Worm (Caenorhabditis elegans) whole organism, L3 larva: ENCODE data around the gene D1086.8.
A peak's percentile ranks its signal among the peaks of the same experiment; 100 is the strongest.

Experiments used
- aly-2 ChIP-seq: fragments of 150-350 bp; optimal IDR thresholded peaks from 2 replicates; lab custom pipeline; 2014; ENCODE audit warnings: missing biosample characterization, missing genetic modification characterization
- ama-1 ChIP-seq: fragments of 150-350 bp; optimal IDR thresholded peaks from 2 replicates; lab custom pipeline; 2018
- ceh-16 ChIP-seq: sonication (generic microtip); optimal IDR thresholded peaks from 2 replicates; lab custom pipeline; 2017; ENCODE audit warnings: missing biosample characterization, missing genetic modification characterization
- ceh-28 ChIP-seq: fragments of 150-350 bp; optimal IDR thresholded peaks from 2 replicates; lab custom pipeline; 2014; ENCODE audit warnings: missing biosample characterization, missing genetic modification reagents, missing genetic modification characterization
- daf-12 ChIP-seq: fragments of 150-350 bp; optimal IDR thresholded peaks from 2 replicates; lab custom pipeline; 2014; ENCODE audit warnings: missing biosample characterization, missing genetic modification reagents, missing genetic modification characterization
- egl-27 ChIP-seq: sonication (generic microtip); optimal IDR thresholded peaks from 4 replicates; lab custom pipeline; 2017; ENCODE audit warnings: missing biosample characterization, missing genetic modification reagents, missing genetic modification characterization
- egl-5 ChIP-seq: fragments of 150-350 bp; optimal IDR thresholded peaks from 2 replicates; lab custom pipeline; 2017; ENCODE audit warnings: missing biosample characterization, missing genetic modification reagents, missing genetic modification characterization, inconsistent platforms
- elt-1 ChIP-seq: fragments of 150-350 bp; optimal IDR thresholded peaks from 2 replicates; lab custom pipeline; 2014; ENCODE audit warnings: missing biosample characterization, missing genetic modification characterization
- elt-2 ChIP-seq: sonication (generic microtip); optimal IDR thresholded peaks from 2 replicates; lab custom pipeline; 2016; ENCODE audit warnings: missing genetic modification reagents, mild to moderate bottlenecking, missing genetic modification characterization, missing compliant biosample characterization
- elt-3 ChIP-seq, 3 experiments: fragments of 150-350 bp in 1 of 3; sonication (generic microtip) in 2 of 3; optimal IDR thresholded peaks; 2 replicates in 2 of 3; 4 replicates in 1 of 3; lab custom pipeline; 2014 to 2017; ENCODE audit warnings: missing biosample characterization in 3 of 3, missing genetic modification characterization in 3 of 3
- eor-1 ChIP-seq, 2 experiments: fragments of 150-350 bp; optimal IDR thresholded peaks; 2 replicates each; lab custom pipeline; 2014 to 2018; ENCODE audit warnings: missing biosample characterization in 2 of 2, missing genetic modification characterization in 2 of 2
- fkh-2 ChIP-seq: fragments of 150-350 bp; optimal IDR thresholded peaks from 2 replicates; lab custom pipeline; 2014; ENCODE audit warnings: missing biosample characterization, missing genetic modification reagents, missing genetic modification characterization
- fos-1 ChIP-seq: fragments of 150-350 bp; optimal IDR thresholded peaks from 2 replicates; lab custom pipeline; 2014; ENCODE audit warnings: missing biosample characterization, missing genetic modification characterization
- hmg-11 ChIP-seq: sonication (generic microtip); optimal IDR thresholded peaks from 2 replicates; lab custom pipeline; 2016; ENCODE audit warnings: missing genetic modification characterization, missing compliant biosample characterization
- jun-1 ChIP-seq: fragments of 150-350 bp; optimal IDR thresholded peaks from 2 replicates; lab custom pipeline; 2014; ENCODE audit warnings: missing biosample characterization, missing genetic modification reagents, missing genetic modification characterization
- lin-15B ChIP-seq: fragments of 150-350 bp; optimal IDR thresholded peaks from 2 replicates; lab custom pipeline; 2014; ENCODE audit warnings: missing biosample characterization, missing genetic modification characterization
- lin-39 ChIP-seq: fragments of 150-350 bp; optimal IDR thresholded peaks from 2 replicates; lab custom pipeline; 2018; ENCODE audit warnings: missing biosample characterization, missing genetic modification reagents, missing genetic modification characterization
- lsy-12 ChIP-seq: sonication (generic microtip); optimal IDR thresholded peaks from 2 replicates; lab custom pipeline; 2016; ENCODE audit warnings: mild to moderate bottlenecking, missing genetic modification characterization, missing compliant biosample characterization
- mdl-1 ChIP-seq: fragments of 150-350 bp; optimal IDR thresholded peaks from 2 replicates; lab custom pipeline; 2014; ENCODE audit warnings: missing biosample characterization, missing genetic modification characterization
- nfya-1 ChIP-seq: sonication (generic microtip); optimal IDR thresholded peaks from 2 replicates; lab custom pipeline; 2017; ENCODE audit warnings: missing genetic modification characterization, mild to moderate bottlenecking, missing compliant biosample characterization, antibody characterized with exemption, moderate library complexity; ENCODE audit not compliant: insufficient read depth
- nhr-11 ChIP-seq: fragments of 150-350 bp; optimal IDR thresholded peaks from 2 replicates; lab custom pipeline; 2014; ENCODE audit warnings: missing biosample characterization, missing genetic modification characterization
- nhr-23 ChIP-seq: fragments of 150-350 bp; optimal IDR thresholded peaks from 2 replicates; lab custom pipeline; 2014; ENCODE audit warnings: missing biosample characterization, missing genetic modification reagents, missing genetic modification characterization
- nhr-25 ChIP-seq: sonication (generic microtip); optimal IDR thresholded peaks from 2 replicates; lab custom pipeline; 2017; ENCODE audit warnings: missing biosample characterization, missing genetic modification characterization
- nhr-67 ChIP-seq: fragments of 150-350 bp; optimal IDR thresholded peaks from 2 replicates; lab custom pipeline; 2014; ENCODE audit warnings: missing biosample characterization, missing genetic modification characterization
- nhr-77 ChIP-seq: fragments of 150-350 bp; optimal IDR thresholded peaks from 2 replicates; lab custom pipeline; 2014; ENCODE audit warnings: missing biosample characterization, missing genetic modification characterization
- pha-4 ChIP-seq: fragments of 150-350 bp; optimal IDR thresholded peaks from 2 replicates; lab custom pipeline; 2014; ENCODE audit warnings: missing biosample characterization, missing genetic modification reagents, missing genetic modification characterization
- tbx-2 ChIP-seq: sonication (generic microtip); optimal IDR thresholded peaks from 2 replicates; lab custom pipeline; 2016; ENCODE audit warnings: mild to moderate bottlenecking, missing genetic modification characterization, missing compliant biosample characterization
- unc-39 ChIP-seq: sonication (generic microtip); optimal IDR thresholded peaks from 4 replicates; lab custom pipeline; 2017; ENCODE audit warnings: missing biosample characterization, missing genetic modification characterization
- unc-62 ChIP-seq: fragments of 150-350 bp; sonication (generic microtip); optimal IDR thresholded peaks from 4 replicates; lab custom pipeline; 2014; ENCODE audit warnings: missing biosample characterization, missing genetic modification reagents, missing genetic modification characterization
- zag-1 ChIP-seq: fragments of 150-350 bp; optimal IDR thresholded peaks from 2 replicates; lab custom pipeline; 2014; ENCODE audit warnings: missing biosample characterization, missing genetic modification characterization
- ztf-11 ChIP-seq: fragments of 150-350 bp; optimal IDR thresholded peaks from 2 replicates; lab custom pipeline; 2014; ENCODE audit warnings: missing biosample characterization, missing genetic modification characterization
- ztf-4 ChIP-seq: fragments of 150-350 bp; optimal IDR thresholded peaks from 2 replicates; lab custom pipeline; 2014; ENCODE audit warnings: missing biosample characterization, missing genetic modification characterization

Gene D1086.8

ce11 chrV:14120674-14121073 is 26.8 kb downstream of the D1086.8 start:
- no peak for TF ChIP-seq elt-3 (tag; optimal IDR thresholded peaks at IDR 0.05; lab: Kevin White, UChicago)
- TF ChIP-seq jun-1 (tag; lab: Kevin White, UChicago), result no peak
- no peak for TF ChIP-seq nhr-67
- no peak for TF ChIP-seq unc-62 (GFP tag; lab: Kevin White, UChicago)
- no peak for TF ChIP-seq ceh-16
- TF ChIP-seq nhr-25 (tag; lab: Kevin White, UChicago), result no peak
- TF ChIP-seq fos-1 (tag; lab: Kevin White, UChicago), result no peak
- TF ChIP-seq mdl-1 (tag; lab: Kevin White, UChicago), result no peak
- TF ChIP-seq ztf-11 (tag; lab: Kevin White, UChicago), result no peak
- TF ChIP-seq unc-39, result no peak
- TF ChIP-seq egl-5, result no peak
- no peak for TF ChIP-seq elt-1 (tag; lab: Kevin White, UChicago)
- no peak for TF ChIP-seq eor-1 (tag; optimal IDR thresholded peaks at IDR 0.05; lab: Kevin White, UChicago)

ce11 chrV:14123176-14123575 is 29.3 kb downstream of the D1086.8 start:
- TF ChIP-seq unc-39, result no peak
- no peak for TF ChIP-seq egl-5
- no peak for TF ChIP-seq ceh-28 (tag; lab: Kevin White, UChicago)
- no peak for TF ChIP-seq jun-1 (tag; lab: Kevin White, UChicago)
- TF ChIP-seq lin-39 (tag; lab: Kevin White, UChicago), result no peak
- no peak for TF ChIP-seq fkh-2 (tag; lab: Kevin White, UChicago)
- no peak for TF ChIP-seq tbx-2 (tag; lab: Kevin White, UChicago)
- no peak for TF ChIP-seq elt-1 (tag; lab: Kevin White, UChicago)
- no peak for TF ChIP-seq egl-27 (tag; lab: Kevin White, UChicago)
- TF ChIP-seq elt-3 (tag; optimal IDR thresholded peaks at IDR 0.05; lab: Kevin White, UChicago), result no peak
- no peak for TF ChIP-seq lin-15B (tag; lab: Kevin White, UChicago)
- TF ChIP-seq ztf-4 (tag; lab: Kevin White, UChicago), result no peak
- TF ChIP-seq nfya-1 (tag; lab: Kevin White, UChicago), result no peak
- TF ChIP-seq, all 47 proteins: peak for 0

- TF ChIP-seq eor-1 (tag; optimal IDR thresholded peaks at IDR 0.05; lab: Kevin White, UChicago) (no peak), hmg-11 (tag; lab: Kevin White, UChicago) (peak; percentile 13), aly-2 (tag; lab: Kevin White, UChicago) (no peak), lin-39 (tag; lab: Kevin White, UChicago) (peak; percentile 27), nhr-67 (no peak)
These were observed 32.5 kb downstream of the D1086.8 start for ce11 chrV:14126341-14126924.

- no peak for TF ChIP-seq ama-1 (lab: Kevin White, UChicago)
- peak; percentile 72 for TF ChIP-seq pha-4 (tag; lab: Kevin White, UChicago)
- TF ChIP-seq elt-2 (tag; lab: Kevin White, UChicago), result peak; percentile 47
- TF ChIP-seq, all 47 proteins: peak for 2
These were observed 33.9 kb downstream of the D1086.8 start for ce11 chrV:14127834-14128233.

- no peak for TF ChIP-seq fos-1 (tag; lab: Kevin White, UChicago)
- no peak for TF ChIP-seq lsy-12 (tag; lab: Kevin White, UChicago)
- no peak for TF ChIP-seq nhr-77
- no peak for TF ChIP-seq zag-1
- TF ChIP-seq unc-39, result no peak
- TF ChIP-seq nhr-23 (tag; lab: Kevin White, UChicago), result no peak
- TF ChIP-seq nhr-25 (tag; lab: Kevin White, UChicago), result no peak
- no peak for TF ChIP-seq daf-12 (tag; lab: Kevin White, UChicago)
These were observed 35.0 kb downstream of the D1086.8 start for ce11 chrV:14128858-14129257.

ce11 chrV:14130226-14130625 is 36.3 kb downstream of the D1086.8 start:
- TF ChIP-seq nhr-77 (no peak), aly-2 (tag; lab: Kevin White, UChicago) (no peak), nhr-23 (tag; lab: Kevin White, UChicago) (no peak), nhr-11 (no peak)
- TF ChIP-seq, all 47 proteins: peak for 0
